Fruit fly (Drosophila melanogaster): ENCODE results near the gene CG6321.

dm6 chr3L:11102930-11103329 is 41.9 kb upstream of the CG6321 start, which contains the start of gene Elo68alpha:
- TF ChIP-seq caup (GFP tag; optimal IDR thresholded peaks at IDR 0.05; ENCODE audit: severe bottlenecking) (no peak), Hey (tag; optimal IDR thresholded peaks at IDR 0.05) (no peak), so (GFP tag; IDR thresholded peaks at IDR 0.05) (no peak), fu2 (GFP tag; optimal IDR thresholded peaks at IDR 0.05) (no peak), pan (optimal IDR thresholded peaks at IDR 0.05) (no peak), pan (GFP tag; optimal IDR thresholded peaks at IDR 0.05 in 1 of 2, IDR thresholded peaks at IDR 0.05 in 1 of 2) (no peak), CG16779 (GFP tag; IDR thresholded peaks at IDR 0.05) (no peak)

Measured in whole organism, embryonic.